Worm (Caenorhabditis elegans) whole organism, midembryonic: ENCODE results near the gene srh-269.

Experiments
- T22C8.4 ChIP-seq: fragments of 200-800 bp; sonication (Bioruptor generic); IDR thresholded peaks from 2 replicates; pipeline ENCODE4 v1.3.6; 2022; ENCODE audit warnings: missing genetic modification characterization, missing compliant biosample characterization
- cog-1 ChIP-seq: sonication (generic microtip); optimal IDR thresholded peaks from 2 replicates; lab custom pipeline; 2016; ENCODE audit warnings: missing genetic modification characterization, missing compliant biosample characterization
- flt-1 ChIP-seq: fragments of 200-800 bp; sonication (Bioruptor generic); IDR thresholded peaks from 2 replicates; pipeline ENCODE4 v1.3.6; 2022; ENCODE audit warnings: missing genetic modification characterization, missing compliant biosample characterization
- klf-2 ChIP-seq: fragments of 200-800 bp; sonication (Bioruptor generic); conservative IDR thresholded peaks from 2 replicates; pipeline ENCODE4 v1.3.6; 2022; ENCODE audit warnings: missing genetic modification reagents, missing genetic modification characterization, missing compliant biosample characterization
- med-1 ChIP-seq: sonication (generic microtip); optimal IDR thresholded peaks from 2 replicates; lab custom pipeline; 2017; ENCODE audit warnings: missing genetic modification characterization, mild to moderate bottlenecking, missing compliant biosample characterization, antibody characterized with exemption, missing genetic modification reagents; ENCODE audit not compliant: insufficient read depth
- ref-1 ChIP-seq: fragments of 200-800 bp; sonication (Bioruptor generic); conservative IDR thresholded peaks from 2 replicates; pipeline ENCODE4 v1.3.6; 2022; ENCODE audit warnings: missing genetic modification reagents, missing genetic modification characterization, missing compliant biosample characterization
- tab-1 ChIP-seq: fragments of 200-800 bp; sonication (Bioruptor generic); IDR thresholded peaks from 2 replicates; pipeline ENCODE4 v1.3.6; 2022; ENCODE audit warnings: missing genetic modification characterization, missing compliant biosample characterization
- ztf-23 ChIP-seq: fragments of 200-800 bp; sonication (Bioruptor generic); IDR thresholded peaks from 2 replicates; pipeline ENCODE4 v1.3.6; 2022; ENCODE audit warnings: missing genetic modification reagents, missing genetic modification characterization, missing compliant biosample characterization
- ztf-29 ChIP-seq: fragments of 200-800 bp; sonication (Bioruptor generic); IDR thresholded peaks from 2 replicates; pipeline ENCODE4 v1.3.6; 2022; ENCODE audit warnings: missing genetic modification reagents, missing genetic modification characterization, missing compliant biosample characterization

The srh-269 gene

ce11 chrV:16599835-16600234 lies 8.0 kb upstream of the srh-269 start:
- no peak for TF ChIP-seq ztf-23 (GFP tag; lab: Robert Waterston, UW)

- TF ChIP-seq flt-1 (GFP tag; lab: Robert Waterston, UW) (no peak), med-1 (GFP tag; lab: Kevin White, UChicago) (no peak), ztf-29 (GFP tag; lab: Robert Waterston, UW) (no peak), klf-2 (no peak), T22C8.4 (no peak), tab-1 (GFP tag; lab: Robert Waterston, UW) (no peak), ztf-23 (GFP tag; lab: Robert Waterston, UW) (no peak), cog-1 (tag; lab: Kevin White, UChicago) (no peak), ref-1 (GFP tag; lab: Robert Waterston, UW) (no peak)
These were observed 6.6 kb upstream of the srh-269 start for ce11 chrV:16598437-16598836.

ce11 chrV:16596102-16596501 lies 4.3 kb upstream of the srh-269 start:
- no peak for TF ChIP-seq cog-1 (tag; lab: Kevin White, UChicago)
- no peak for TF ChIP-seq klf-2
- TF ChIP-seq ztf-23 (GFP tag; lab: Robert Waterston, UW) = no peak
- no peak for TF ChIP-seq ztf-29 (GFP tag; lab: Robert Waterston, UW)
- no peak for TF ChIP-seq ref-1 (GFP tag; lab: Robert Waterston, UW)
- TF ChIP-seq flt-1 (GFP tag; lab: Robert Waterston, UW) = no peak
- TF ChIP-seq tab-1 (GFP tag; lab: Robert Waterston, UW) = no peak
- no peak for TF ChIP-seq med-1 (GFP tag; lab: Kevin White, UChicago)
- no peak for TF ChIP-seq T22C8.4

ce11 chrV:16595140-16595791 lies 3.4 kb upstream of the srh-269 start, which contains the start of gene cpl-1:
cpl-1 (minus strand) TSS chrV:16595346.
- TF ChIP-seq ref-1 (GFP tag; lab: Robert Waterston, UW) (no peak), flt-1 (GFP tag; lab: Robert Waterston, UW) (no peak), ztf-23 (GFP tag; lab: Robert Waterston, UW) (no peak), tab-1 (GFP tag; lab: Robert Waterston, UW) (no peak)

ce11 chrV:16594514-16594913 lies 2.7 kb upstream of the srh-269 start:
- TF ChIP-seq med-1 (GFP tag; lab: Kevin White, UChicago) = no peak
- TF ChIP-seq klf-2 = no peak
- TF ChIP-seq cog-1 (tag; lab: Kevin White, UChicago) = no peak
- no peak for TF ChIP-seq flt-1 (GFP tag; lab: Robert Waterston, UW)
- TF ChIP-seq tab-1 (GFP tag; lab: Robert Waterston, UW) = no peak
- TF ChIP-seq ztf-29 (GFP tag; lab: Robert Waterston, UW) = no peak
- no peak for TF ChIP-seq T22C8.4
- no peak for TF ChIP-seq ref-1 (GFP tag; lab: Robert Waterston, UW)
- TF ChIP-seq ztf-23 (GFP tag; lab: Robert Waterston, UW) = no peak

ce11 chrV:16593792-16594059 lies 1.9 kb upstream of the srh-269 start:
- TF ChIP-seq flt-1 (GFP tag; lab: Robert Waterston, UW) = no peak
- TF ChIP-seq cog-1 (tag; lab: Kevin White, UChicago) = no peak
- 0 out of 2 replicates have a peak, but pooled peaks have one; percentile 9 for TF ChIP-seq tab-1 (GFP tag; lab: Robert Waterston, UW)
- no peak for TF ChIP-seq ztf-29 (GFP tag; lab: Robert Waterston, UW)

ce11 chrV:16592947-16593791 lies 1.3 kb upstream of the srh-269 start:
- TF ChIP-seq cog-1 (tag; lab: Kevin White, UChicago) (no peak), klf-2 (no peak), ref-1 (GFP tag; lab: Robert Waterston, UW) (no peak), med-1 (GFP tag; lab: Kevin White, UChicago) (no peak), flt-1 (GFP tag; lab: Robert Waterston, UW) (no peak), ztf-29 (GFP tag; lab: Robert Waterston, UW) (peak; percentile 80; the same call in 1 of the 2 replicates)

- no peak for TF ChIP-seq ztf-29 (GFP tag; lab: Robert Waterston, UW)
- TF ChIP-seq ref-1 (GFP tag; lab: Robert Waterston, UW) = no peak
- TF ChIP-seq cog-1 (tag; lab: Kevin White, UChicago) = no peak
- TF ChIP-seq ztf-23 (GFP tag; lab: Robert Waterston, UW) = no peak
- TF ChIP-seq flt-1 (GFP tag; lab: Robert Waterston, UW) = no peak
- no peak for TF ChIP-seq tab-1 (GFP tag; lab: Robert Waterston, UW)
These were observed 2.4 kb downstream of the srh-269 start for ce11 chrV:16589488-16589887.

- TF ChIP-seq tab-1 (GFP tag; lab: Robert Waterston, UW) (no peak), ztf-23 (GFP tag; lab: Robert Waterston, UW) (no peak), med-1 (GFP tag; lab: Kevin White, UChicago) (no peak), ref-1 (GFP tag; lab: Robert Waterston, UW) (no peak), cog-1 (tag; lab: Kevin White, UChicago) (no peak), flt-1 (GFP tag; lab: Robert Waterston, UW) (no peak), ztf-29 (GFP tag; lab: Robert Waterston, UW) (no peak), T22C8.4 (no peak), klf-2 (no peak)
These were observed 3.4 kb downstream of the srh-269 start, which contains the start of gene srw-73 for ce11 chrV:16588428-16588827. srw-73 (minus strand) TSS chrV:16588528.
